Fruit fly (Drosophila melanogaster) whole organism, embryonic: Measurements from ENCODE around the gene Atg18b.

Experiments used
- Adf1 ChIP-seq: fragments of 200-800 bp; sonication (Bioruptor generic); IDR thresholded peaks from 2 replicates; pipeline ENCODE4 v1.3.6; 2022; ENCODE audit warnings: missing biosample characterization, missing genetic modification characterization
- CG10209 ChIP-seq: fragments of 200-800 bp; sonication (Bioruptor generic); optimal IDR thresholded peaks from 3 replicates; lab custom pipeline; 2017; ENCODE audit warnings: missing biosample characterization, mild to moderate bottlenecking, missing genetic modification characterization, missing genetic modification reagents
- CG10543 ChIP-seq: fragments of 200-800 bp; sonication (Bioruptor generic); optimal IDR thresholded peaks from 3 replicates; lab custom pipeline; 2017; ENCODE audit warnings: missing biosample characterization, mild to moderate bottlenecking, missing genetic modification characterization, moderate library complexity
- CG12769 ChIP-seq: fragments of 200-800 bp; sonication (Bioruptor generic); optimal IDR thresholded peaks from 2 replicates; lab custom pipeline; 2019; ENCODE audit warnings: missing biosample characterization, mild to moderate bottlenecking, missing genetic modification characterization, moderate library complexity
- CG12942 ChIP-seq: fragments of 200-800 bp; sonication (Bioruptor generic); optimal IDR thresholded peaks from 3 replicates; lab custom pipeline; 2016; ENCODE audit warnings: missing biosample characterization, missing genetic modification characterization
- CG13123 ChIP-seq: fragments of 200-800 bp; sonication (Bioruptor generic); optimal IDR thresholded peaks from 2 replicates; lab custom pipeline; 2016; ENCODE audit warnings: missing biosample characterization, missing genetic modification characterization
- CG18599 ChIP-seq: fragments of 200-800 bp; sonication (Bioruptor generic); optimal IDR thresholded peaks from 3 replicates; lab custom pipeline; 2017; ENCODE audit warnings: missing biosample characterization, missing genetic modification characterization, mild to moderate bottlenecking, moderate library complexity, missing genetic modification reagents
- CG3065 ChIP-seq: fragments of 200-800 bp; sonication (Bioruptor generic); optimal IDR thresholded peaks from 2 replicates; lab custom pipeline; 2016; ENCODE audit warnings: missing biosample characterization, missing genetic modification characterization
- CG31388 ChIP-seq: fragments of 200-800 bp; sonication (Bioruptor generic); optimal IDR thresholded peaks from 2 replicates; lab custom pipeline; 2016; ENCODE audit warnings: missing biosample characterization, missing genetic modification characterization
- CG3163 ChIP-seq: fragments of 200-800 bp; sonication (Bioruptor generic); optimal IDR thresholded peaks from 3 replicates; lab custom pipeline; 2016; ENCODE audit warnings: missing biosample characterization, missing genetic modification characterization
- CG34422 ChIP-seq: fragments of 200-800 bp; sonication (Bioruptor generic); IDR thresholded peaks from 3 replicates; pipeline ENCODE4 v1.3.6; 2022; ENCODE audit warnings: missing biosample characterization, missing genetic modification characterization
- CG6765 ChIP-seq: fragments of 200-800 bp; sonication (Bioruptor generic); optimal IDR thresholded peaks from 3 replicates; lab custom pipeline; 2017; ENCODE audit warnings: missing biosample characterization, mild to moderate bottlenecking, missing genetic modification characterization
- CG7839 ChIP-seq: fragments of 200-800 bp; sonication (Bioruptor generic); optimal IDR thresholded peaks from 3 replicates; lab custom pipeline; 2018; ENCODE audit warnings: missing biosample characterization, mild to moderate bottlenecking, missing genetic modification characterization, moderate library complexity
- CG8388 ChIP-seq: fragments of 200-800 bp; sonication (Bioruptor generic); optimal IDR thresholded peaks from 2 replicates; lab custom pipeline; 2019; ENCODE audit warnings: missing biosample characterization, mild to moderate bottlenecking, missing genetic modification characterization, moderate library complexity
- CG9932 ChIP-seq: fragments of 200-800 bp; sonication (Bioruptor generic); IDR thresholded peaks from 2 replicates; pipeline ENCODE4 v1.3.6; 2022; ENCODE audit warnings: missing biosample characterization, missing genetic modification characterization
- CkIIα-i1 ChIP-seq: fragments of 200-800 bp; sonication (Bioruptor generic); IDR thresholded peaks from 2 replicates; pipeline ENCODE4 v1.3.6; 2022; ENCODE audit warnings: missing biosample characterization, missing genetic modification characterization
- CrebB ChIP-seq: fragments of 200-800 bp; sonication (Bioruptor generic); optimal IDR thresholded peaks from 3 replicates; lab custom pipeline; 2018; ENCODE audit warnings: missing biosample characterization, mild to moderate bottlenecking, missing genetic modification characterization
- D ChIP-seq, 2 experiments: fragments of 200-800 bp in 1 of 2; fragments of >200 bp in 1 of 2; sonication (Bioruptor generic) in 1 of 2; optimal IDR thresholded peaks; 2 replicates in 1 of 2; 3 replicates in 1 of 2; lab custom pipeline; 2017; ENCODE audit warnings: mild to moderate bottlenecking in 1 of 2, missing biosample characterization in 1 of 2, missing genetic modification characterization in 1 of 2, missing genetic modification reagents in 1 of 2
- Dp ChIP-seq: fragments of 200-800 bp; sonication (Bioruptor generic); optimal IDR thresholded peaks from 2 replicates; lab custom pipeline; 2018; ENCODE audit warnings: missing biosample characterization, mild to moderate bottlenecking, missing genetic modification characterization, moderate library complexity
- E2f2 ChIP-seq: fragments of 200-800 bp; sonication (Bioruptor generic); IDR thresholded peaks from 2 replicates; pipeline ENCODE4 v1.3.6; 2022; ENCODE audit warnings: missing biosample characterization, missing genetic modification characterization
- Eip74EF ChIP-seq, 2 experiments: fragments of 200-800 bp in 1 of 2; fragments of >200 bp in 1 of 2; sonication (Bioruptor generic) in 1 of 2; optimal IDR thresholded peaks; 2 replicates each; lab custom pipeline; 2017 to 2019; ENCODE audit warnings: missing biosample characterization in 2 of 2, missing genetic modification characterization in 2 of 2, mild to moderate bottlenecking in 1 of 2, moderate library complexity in 1 of 2
- Hand ChIP-seq: fragments of 200-800 bp; sonication (Bioruptor generic); optimal IDR thresholded peaks from 2 replicates; lab custom pipeline; 2017; ENCODE audit warnings: mild to moderate bottlenecking, missing biosample characterization, missing genetic modification reagents, missing genetic modification characterization
- Hr51 ChIP-seq, 2 experiments: fragments of 200-800 bp; sonication (Bioruptor generic); optimal IDR thresholded peaks; 2 replicates in 1 of 2; 3 replicates in 1 of 2; lab custom pipeline; 2016 to 2018; ENCODE audit warnings: missing biosample characterization in 2 of 2, missing genetic modification characterization in 2 of 2, mild to moderate bottlenecking in 1 of 2, moderate library complexity in 1 of 2
- Lim3 ChIP-seq: fragments of 200-800 bp; sonication (Bioruptor generic); IDR thresholded peaks from 2 replicates; pipeline ENCODE4 v1.3.6; 2022; ENCODE audit warnings: missing biosample characterization, missing genetic modification characterization
- Mad ChIP-seq: fragments of 200-800 bp; sonication (Bioruptor generic); optimal IDR thresholded peaks from 2 replicates; lab custom pipeline; 2016; ENCODE audit warnings: missing biosample characterization, missing genetic modification characterization
- Med ChIP-seq: fragments of 200-800 bp; sonication (Bioruptor generic); peaks from one replicate; lab custom pipeline; 2016; ENCODE audit warnings: missing biosample characterization, missing genetic modification characterization, mild to moderate bottlenecking, inconsistent platforms, moderate library complexity
- Myb ChIP-seq: fragments of 200-800 bp; sonication (Bioruptor generic); optimal IDR thresholded peaks from 2 replicates; lab custom pipeline; 2016; ENCODE audit warnings: missing biosample characterization, missing genetic modification characterization
- Nf-YC ChIP-seq: fragments of 200-800 bp; optimal IDR thresholded peaks from 3 replicates; lab custom pipeline; 2019; ENCODE audit warnings: missing biosample characterization, mild to moderate bottlenecking, missing genetic modification characterization, moderate library complexity
- Oaz ChIP-seq: fragments of 200-800 bp; sonication (Bioruptor generic); IDR thresholded peaks from 2 replicates; pipeline ENCODE4 v1.3.6; 2022; ENCODE audit warnings: missing biosample characterization, missing genetic modification characterization
- Opbp ChIP-seq: fragments of 200-800 bp; sonication (Bioruptor generic); IDR thresholded peaks from 3 replicates; pipeline ENCODE4 v1.3.6; 2022; ENCODE audit warnings: missing biosample characterization, missing genetic modification characterization; ENCODE audit not compliant: partially characterized antibody
- Optix ChIP-seq: fragments of 200-800 bp; sonication (Bioruptor generic); IDR thresholded peaks from 3 replicates; pipeline ENCODE4 v1.3.6; 2022; ENCODE audit warnings: missing biosample characterization, missing genetic modification characterization
- Sry-δ ChIP-seq: fragments of 200-800 bp; sonication (Bioruptor generic); optimal IDR thresholded peaks from 2 replicates; lab custom pipeline; 2016; ENCODE audit warnings: missing biosample characterization, missing genetic modification characterization
- Tbp ChIP-seq: fragments of >200 bp; optimal IDR thresholded peaks from 2 replicates; lab custom pipeline; 2018; ENCODE audit warnings: missing biosample characterization, missing genetic modification characterization
- Vsx1 ChIP-seq: fragments of 200-800 bp; sonication (Bioruptor generic); optimal IDR thresholded peaks from 2 replicates; lab custom pipeline; 2017; ENCODE audit warnings: missing biosample characterization, mild to moderate bottlenecking, missing genetic modification characterization, missing genetic modification reagents
- ara ChIP-seq: fragments of 200-800 bp; sonication (Bioruptor generic); IDR thresholded peaks from 2 replicates; pipeline ENCODE4 v1.3.6; 2022; ENCODE audit warnings: missing biosample characterization, missing genetic modification characterization
- ase ChIP-seq: fragments of 200-800 bp; sonication (Bioruptor generic); IDR thresholded peaks from 3 replicates; pipeline ENCODE4 v1.3.6; 2022; ENCODE audit warnings: missing biosample characterization, missing genetic modification characterization
- bab2 ChIP-seq: fragments of 200-800 bp; sonication (Bioruptor generic); optimal IDR thresholded peaks from 2 replicates; lab custom pipeline; 2016; ENCODE audit warnings: missing biosample characterization, missing genetic modification characterization
- bcd ChIP-seq: fragments of 200-800 bp; sonication (Bioruptor generic); optimal IDR thresholded peaks from 2 replicates; lab custom pipeline; 2017; ENCODE audit warnings: missing biosample characterization, mild to moderate bottlenecking, missing genetic modification characterization
- bigmax ChIP-seq: fragments of 200-800 bp; sonication (Bioruptor generic); optimal IDR thresholded peaks from 2 replicates; lab custom pipeline; 2018; ENCODE audit warnings: missing biosample characterization, mild to moderate bottlenecking, missing genetic modification characterization
- dmrt99B ChIP-seq: fragments of 200-800 bp; sonication (Bioruptor generic); optimal IDR thresholded peaks from 2 replicates; lab custom pipeline; 2018; ENCODE audit warnings: missing biosample characterization, mild to moderate bottlenecking, missing genetic modification characterization, moderate library complexity
- exex ChIP-seq: fragments of 200-800 bp; sonication (Bioruptor generic); optimal IDR thresholded peaks from 4 replicates; lab custom pipeline; 2018; ENCODE audit warnings: missing biosample characterization, mild to moderate bottlenecking, missing genetic modification characterization, moderate library complexity
- gcm2 ChIP-seq: fragments of 200-800 bp; sonication (Bioruptor generic); optimal IDR thresholded peaks from 2 replicates; lab custom pipeline; 2016; ENCODE audit warnings: missing biosample characterization, missing genetic modification characterization
- lbe ChIP-seq: fragments of 200-800 bp; sonication (Bioruptor generic); optimal IDR thresholded peaks from 2 replicates; lab custom pipeline; 2016; ENCODE audit warnings: missing biosample characterization, mild to moderate bottlenecking, missing genetic modification characterization
- mld ChIP-seq: fragments of 200-800 bp; sonication (Bioruptor generic); IDR thresholded peaks from 3 replicates; pipeline ENCODE4 v1.3.6; 2022; ENCODE audit warnings: missing biosample characterization, missing genetic modification characterization; ENCODE audit not compliant: partially characterized antibody
- nmo ChIP-seq: fragments of 200-800 bp; sonication (Bioruptor generic); optimal IDR thresholded peaks from 2 replicates; lab custom pipeline; 2018; ENCODE audit warnings: missing biosample characterization, mild to moderate bottlenecking, missing genetic modification characterization, moderate library complexity
- org-1 ChIP-seq: fragments of 200-800 bp; sonication (Bioruptor generic); optimal IDR thresholded peaks from 2 replicates; lab custom pipeline; 2017; ENCODE audit warnings: missing biosample characterization, missing genetic modification characterization
- pum ChIP-seq: fragments of 200-800 bp; sonication (Bioruptor generic); optimal IDR thresholded peaks from 2 replicates; lab custom pipeline; 2016; ENCODE audit warnings: missing biosample characterization, missing genetic modification characterization
- so ChIP-seq: fragments of 200-800 bp; sonication (Bioruptor generic); IDR thresholded peaks from 3 replicates; pipeline ENCODE4 v1.3.6; 2022; ENCODE audit warnings: missing biosample characterization, missing genetic modification characterization
- usp ChIP-seq: fragments of >200 bp; optimal IDR thresholded peaks from 2 replicates; lab custom pipeline; 2017; ENCODE audit warnings: missing biosample characterization, missing genetic modification characterization
- zfh1 ChIP-seq: fragments of 200-800 bp; sonication (Bioruptor generic); IDR thresholded peaks from 3 replicates; pipeline ENCODE4 v1.3.6; 2022; ENCODE audit warnings: missing biosample characterization, missing genetic modification characterization

Gene Atg18b

DNA sequence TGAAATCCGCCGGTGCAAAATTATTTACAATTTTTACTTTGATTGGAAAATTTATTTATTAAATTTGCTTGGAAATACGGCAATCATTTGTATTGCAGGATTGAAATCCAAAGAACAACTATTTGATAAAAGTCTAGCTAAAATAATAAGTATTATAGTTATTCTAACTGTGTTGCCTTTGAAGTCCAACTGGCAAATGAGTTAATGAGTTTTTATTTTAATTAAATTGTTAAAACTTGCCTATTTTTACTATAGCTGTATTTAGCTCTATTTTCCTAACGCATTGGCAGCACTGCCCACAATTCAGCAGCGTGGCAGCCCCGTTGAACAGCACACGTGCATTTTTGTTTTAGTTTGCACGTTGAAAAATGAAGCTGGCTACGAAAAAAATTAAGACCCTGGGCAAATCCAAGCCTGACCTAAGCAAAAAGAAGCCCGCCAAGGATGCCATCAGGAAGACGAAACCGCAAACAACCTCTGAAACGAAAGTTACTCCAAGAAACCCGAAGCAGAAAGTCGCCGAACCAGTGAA, 57.0 kb downstream of the Atg18b start, which contains the start of gene Noc2 (continued):
- TF ChIP-seq exex (tag; lab: Kevin White, UChicago) (no peak), E2f2 (GFP tag; lab: Robert Waterston, UW) (peak; percentile 41; the same call in 1 of the 2 replicates), gcm2 (no peak), CG31388 (GFP tag; lab: Kevin White, UChicago) (peak; percentile 8), Lim3 (GFP tag; lab: Robert Waterston, UW) (no peak), Opbp (GFP tag; lab: Robert Waterston, UW) (no peak), mld (GFP tag; lab: Robert Waterston, UW) (no peak), D (optimal IDR thresholded peaks at IDR 0.05; lab: Kevin White, UChicago) (no peak), D (GFP tag; optimal IDR thresholded peaks at IDR 0.05; lab: Kevin White, UChicago) (peak; percentile 29), bcd (GFP tag; lab: Kevin White, UChicago) (peak; percentile 37), zfh1 (GFP tag; lab: Robert Waterston, UW) (peak; percentile 65; the same call in 2 of the 3 replicates), lbe (GFP tag; lab: Kevin White, UChicago) (no peak), CG34422 (GFP tag; lab: Robert Waterston, UW) (peak; percentile 60; the same call in 2 of the 3 replicates), Tbp (GFP tag; lab: Kevin White, UChicago) (no peak), Vsx1 (GFP tag; lab: Kevin White, UChicago) (no peak), CG9932 (GFP tag; lab: Robert Waterston, UW) (peak; percentile 70), usp (GFP tag; lab: Kevin White, UChicago) (no peak), pum (GFP tag; lab: Kevin White, UChicago) (peak; percentile 51), Sry-δ (GFP tag; lab: Kevin White, UChicago) (peak; percentile 0), CG3065 (GFP tag; lab: Kevin White, UChicago) (peak; percentile 2), CG12942 (GFP tag; lab: Kevin White, UChicago) (peak; percentile 38), CG13123 (GFP tag; lab: Kevin White, UChicago) (no peak), CkIIα-i1 (no peak), ara (GFP tag; lab: Robert Waterston, UW) (no peak), Nf-YC (tag; lab: Kevin White, UChicago) (peak; percentile 55), CG3163 (GFP tag; lab: Kevin White, UChicago) (no peak), nmo (GFP tag; lab: Kevin White, UChicago) (peak; percentile 61), Myb (GFP tag; lab: Kevin White, UChicago) (no peak), CG10209 (peak; percentile 27), bab2 (GFP tag; lab: Kevin White, UChicago) (no peak), CrebB (tag; lab: Kevin White, UChicago) (no peak), CG10543 (GFP tag; lab: Kevin White, UChicago) (peak; percentile 45), bigmax (peak; percentile 11), Hand (GFP tag; lab: Kevin White, UChicago) (no peak), Med (GFP tag; lab: Kevin White, UChicago) (peak; percentile 84), Mad (peak; percentile 13), Dp (peak; percentile 7), CG8388 (peak; percentile 21), Adf1 (GFP tag; lab: Robert Waterston, UW) (no peak), CG12769 (tag; lab: Kevin White, UChicago) (peak; percentile 6), so (no peak), org-1 (GFP tag; lab: Kevin White, UChicago) (no peak), Optix (no peak), Eip74EF (GFP tag; optimal IDR thresholded peaks at IDR 0.05; lab: Kevin White, UChicago) (no peak), Oaz (GFP tag; lab: Robert Waterston, UW) (no peak), Hr51 (GFP tag; optimal IDR thresholded peaks at IDR 0.05; lab: Kevin White, UChicago) (peak in 1 of 2 experiments; percentile 43), CG6765 (GFP tag; lab: Kevin White, UChicago) (peak; percentile 53), ase (GFP tag; lab: Robert Waterston, UW) (peak; percentile 37; the same call in 1 of the 3 replicates), CG18599 (peak; percentile 54), CG7839 (tag; lab: Kevin White, UChicago) (peak; percentile 49), dmrt99B (peak; percentile 31)
